Worm (Caenorhabditis elegans): ENCODE results near the gene F20B6.4.

The F20B6.4 gene

DNA sequence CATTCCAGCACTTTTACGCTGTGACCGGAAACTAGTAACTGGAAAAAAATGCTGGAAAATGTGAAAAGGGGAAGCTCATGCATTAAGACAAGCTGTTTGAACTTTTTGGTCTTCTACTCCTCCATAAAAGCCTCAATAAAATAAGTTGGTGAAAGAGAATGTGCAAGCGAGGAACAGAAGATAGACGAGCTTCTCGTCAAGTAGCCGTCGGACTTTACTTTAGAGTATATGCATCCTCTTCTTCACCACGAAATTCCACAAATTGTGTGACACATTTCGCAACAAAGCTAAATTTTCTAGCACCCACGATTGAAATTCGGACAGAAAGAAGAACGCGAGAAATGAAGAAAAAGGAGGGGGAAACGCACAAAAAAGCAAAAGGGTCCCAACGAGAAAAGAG lies 36.4 kb downstream of the F20B6.4 start:
- TF ChIP-seq sox-4 (tag; optimal IDR thresholded peaks at IDR 0.05) (no peak), ces-1 (GFP tag; optimal IDR thresholded peaks at IDR 0.05) (no peak), jun-1 (tag; optimal IDR thresholded peaks at IDR 0.05) (no peak), nhr-71 (tag; optimal IDR thresholded peaks at IDR 0.05) (no peak), unc-62 (GFP tag; optimal IDR thresholded peaks at IDR 0.05) (no peak)

DNA sequence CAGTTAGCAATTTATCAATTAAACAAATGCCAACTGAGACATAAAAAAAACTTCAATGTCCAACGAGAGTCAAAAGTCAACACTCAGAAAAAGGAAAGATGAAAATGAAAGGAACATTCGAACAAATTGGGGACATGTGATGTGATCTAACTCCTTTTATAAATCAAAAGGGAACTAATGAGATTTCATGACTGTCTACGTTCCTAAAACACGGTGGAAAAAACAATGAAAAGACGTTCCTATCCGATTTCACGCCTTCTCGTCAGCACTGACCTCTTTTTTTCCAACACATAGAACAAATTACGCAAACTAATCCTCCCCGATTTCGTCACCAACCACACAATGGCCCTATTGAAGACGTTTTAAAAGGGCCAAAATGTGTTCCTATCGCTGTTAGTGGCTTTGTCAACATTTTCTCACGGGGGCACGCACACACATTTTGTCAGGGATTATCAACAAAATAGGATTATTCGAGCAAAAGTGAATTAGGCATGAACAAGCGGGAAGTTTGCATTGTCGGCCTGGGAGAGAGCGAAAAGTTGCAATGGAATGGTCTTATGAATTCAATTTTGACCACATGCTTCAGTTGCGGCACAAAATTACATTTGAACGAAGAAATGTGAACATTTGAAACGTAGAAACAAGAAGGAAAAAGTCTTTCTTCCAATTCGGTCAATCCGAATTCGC lies 37.0 kb downstream of the F20B6.4 start:
- TF ChIP-seq blmp-1 (tag; optimal IDR thresholded peaks at IDR 0.05) = peak; percentile 32
- TF ChIP-seq lin-39 (tag; optimal IDR thresholded peaks at IDR 0.05) = no peak
- TF ChIP-seq efl-1 (optimal IDR thresholded peaks at IDR 0.05) = no peak
- TF ChIP-seq efl-1 (GFP tag; optimal IDR thresholded peaks at IDR 0.05 in 1 of 2) = peak in 1 of 2 experiments; percentile 60
- TF ChIP-seq ceh-63 (GFP tag; optimal IDR thresholded peaks at IDR 0.05) = no peak
- no peak for TF ChIP-seq C34B4.2 (tag; optimal IDR thresholded peaks at IDR 0.05)
- peak; percentile 13 for TF ChIP-seq lin-14 (GFP tag; optimal IDR thresholded peaks at IDR 0.05)
- no peak for TF ChIP-seq unc-98 (GFP tag; IDR thresholded peaks at IDR 0.05)

DNA sequence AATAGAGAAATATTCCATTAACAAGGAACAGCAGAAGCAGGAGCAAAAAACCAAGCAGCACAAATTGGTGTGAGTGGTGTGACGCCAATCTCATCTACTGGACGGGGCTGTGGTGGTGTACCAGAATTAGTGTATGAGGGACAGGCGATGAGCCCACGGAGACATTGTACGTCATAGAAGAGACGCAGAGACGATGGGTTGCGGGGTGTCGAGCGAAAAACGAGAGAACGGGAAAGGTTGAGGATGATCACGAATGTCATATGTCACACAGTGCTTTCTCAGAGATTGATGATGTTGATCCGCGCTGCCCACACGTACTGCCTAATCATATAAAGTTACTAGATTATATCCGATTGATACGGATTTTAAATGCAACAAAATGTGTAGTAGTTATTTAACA lies 38.4 kb downstream of the F20B6.4 start:
- TF ChIP-seq nhr-71 (tag; optimal IDR thresholded peaks at IDR 0.05) (peak; percentile 58), sptf-1 (tag; optimal IDR thresholded peaks at IDR 0.05) (no peak), hlh-17 (GFP tag; optimal IDR thresholded peaks at IDR 0.05; ENCODE audit: borderline replicate concordance) (no peak), nhr-19 (GFP tag; conservative IDR thresholded peaks at IDR 0.05) (no peak), skn-1 (tag; optimal IDR thresholded peaks at IDR 0.05) (peak; percentile 22), ceh-63 (GFP tag; optimal IDR thresholded peaks at IDR 0.05) (no peak), grh-1 (GFP tag; IDR thresholded peaks at IDR 0.05) (no peak), vab-15 (tag; optimal IDR thresholded peaks at IDR 0.05) (no peak), C04F5.9 (tag; optimal IDR thresholded peaks at IDR 0.05) (no peak), dpl-1 (GFP tag; optimal IDR thresholded peaks at IDR 0.05) (no peak), nhr-20 (tag; optimal IDR thresholded peaks at IDR 0.05) (peak; percentile 30), snu-23 (GFP tag; optimal IDR thresholded peaks at IDR 0.05) (peak; percentile 50), ces-1 (GFP tag; optimal IDR thresholded peaks at IDR 0.05) (no peak), sup-37 (GFP tag; optimal IDR thresholded peaks at IDR 0.05) (no peak), mep-1 (tag; optimal IDR thresholded peaks at IDR 0.05) (peak; percentile 20), elt-2 (tag; optimal IDR thresholded peaks at IDR 0.05) (no peak), lin-14 (GFP tag; optimal IDR thresholded peaks at IDR 0.05) (peak; percentile 78), ets-5 (GFP tag; IDR thresholded peaks at IDR 0.05) (no peak), nhr-85 (tag) (peak; percentile 53), ceh-88 (GFP tag; IDR thresholded peaks at IDR 0.05) (no peak), egl-13 (tag; optimal IDR thresholded peaks at IDR 0.05) (peak; percentile 64), tbx-2 (tag; optimal IDR thresholded peaks at IDR 0.05) (peak; percentile 26), nhr-11 (tag; optimal IDR thresholded peaks at IDR 0.05) (no peak), fkh-10 (GFP tag; optimal IDR thresholded peaks at IDR 0.05) (no peak), mdl-1 (tag; optimal IDR thresholded peaks at IDR 0.05) (peak in 1 of 2 experiments; percentile 22), elt-3 (tag; optimal IDR thresholded peaks at IDR 0.05) (peak in 2 of 6 experiments; percentile 30 to 56), lin-35 (GFP tag; optimal IDR thresholded peaks at IDR 0.05) (peak in 1 of 2 experiments; percentile 8), dsc-1 (tag; optimal IDR thresholded peaks at IDR 0.05) (peak; percentile 67), blmp-1 (tag; optimal IDR thresholded peaks at IDR 0.05) (no peak), unc-130 (tag; optimal IDR thresholded peaks at IDR 0.05) (no peak), jun-1 (tag; optimal IDR thresholded peaks at IDR 0.05) (no peak), lsy-2 (tag; optimal IDR thresholded peaks at IDR 0.05) (no peak), nhr-28 (tag; optimal IDR thresholded peaks at IDR 0.05) (no peak), hpl-2 (GFP tag; optimal IDR thresholded peaks at IDR 0.05) (no peak), lir-3 (tag; optimal IDR thresholded peaks at IDR 0.05; ENCODE audit: poor library complexity) (no peak), fkh-4 (tag; optimal IDR thresholded peaks at IDR 0.05; ENCODE audit: borderline replicate concordance) (no peak), nhr-47 (tag; optimal IDR thresholded peaks at IDR 0.05) (peak; percentile 31), ztf-11 (tag; optimal IDR thresholded peaks at IDR 0.05) (peak in 1 of 2 experiments; percentile 12), ama-1 (optimal IDR thresholded peaks at IDR 0.05) (no peak), nhr-90 (tag; optimal IDR thresholded peaks at IDR 0.05; ENCODE audit: poor library complexity) (peak; percentile 10), pax-3 (tag; optimal IDR thresholded peaks at IDR 0.05) (no peak)
